Worm (Caenorhabditis elegans) whole organism, L4 larva: ENCODE measurements around the gene W03G11.4.

ENCODE experiments used
- F49E8.2 ChIP-seq: sonication (generic microtip); optimal IDR thresholded peaks from 2 replicates; lab custom pipeline; 2016; ENCODE audit warnings: missing compliant biosample characterization, mild to moderate bottlenecking, missing genetic modification characterization, borderline replicate concordance
- ZK337.2 ChIP-seq: fragments of 200-800 bp; sonication (Bioruptor generic); IDR thresholded peaks from 2 replicates; pipeline ENCODE4 v1.3.6; 2022; ENCODE audit warnings: missing genetic modification reagents, missing genetic modification characterization, missing compliant biosample characterization
- ceh-28 ChIP-seq: fragments of 150-350 bp; optimal IDR thresholded peaks from 2 replicates; lab custom pipeline; 2014; ENCODE audit warnings: missing biosample characterization, missing genetic modification reagents, missing genetic modification characterization
- daf-12 ChIP-seq: fragments of 150-350 bp; optimal IDR thresholded peaks from 2 replicates; lab custom pipeline; 2014; ENCODE audit warnings: missing biosample characterization, missing genetic modification reagents, missing genetic modification characterization
- dpl-1 ChIP-seq: fragments of 150-350 bp; optimal IDR thresholded peaks from 2 replicates; lab custom pipeline; 2014; ENCODE audit warnings: missing biosample characterization, missing genetic modification reagents, missing genetic modification characterization
- lsy-2 ChIP-seq, 2 experiments: fragments of 150-350 bp in 1 of 2; sonication (generic microtip) in 1 of 2; optimal IDR thresholded peaks; 2 replicates each; lab custom pipeline; 2014 to 2017; ENCODE audit warnings: missing biosample characterization in 2 of 2, missing genetic modification characterization in 2 of 2
- nhr-237 ChIP-seq: sonication (generic microtip); optimal IDR thresholded peaks from 2 replicates; lab custom pipeline; 2017; ENCODE audit warnings: missing biosample characterization, missing genetic modification characterization
- nhr-28 ChIP-seq: fragments of 150-350 bp; optimal IDR thresholded peaks from 2 replicates; lab custom pipeline; 2014; ENCODE audit warnings: missing biosample characterization, missing genetic modification characterization
- nhr-6 ChIP-seq: fragments of 150-350 bp; optimal IDR thresholded peaks from 2 replicates; lab custom pipeline; 2014; ENCODE audit warnings: missing biosample characterization, missing genetic modification characterization
- snpc-4 ChIP-seq: fragments of 150-350 bp; optimal IDR thresholded peaks from 2 replicates; lab custom pipeline; 2014; ENCODE audit warnings: missing biosample characterization, missing genetic modification characterization
- unc-62 ChIP-seq, 3 experiments: fragments of 150-350 bp in 1 of 3; sonication (generic microtip); optimal IDR thresholded peaks in 2 of 3; peaks in 1 of 3; 1 replicate in 1 of 3; 2 replicates in 2 of 3; lab custom pipeline; 2014 to 2017; ENCODE audit warnings: missing biosample characterization in 3 of 3, missing genetic modification characterization in 3 of 3, missing genetic modification reagents in 3 of 3, missing genotype in 1 of 3
- zip-11 ChIP-seq: fragments of 200-800 bp; sonication (Bioruptor generic); IDR thresholded peaks from 2 replicates; pipeline ENCODE4 v1.3.6; 2022; ENCODE audit warnings: missing genetic modification characterization, missing compliant biosample characterization

DNA sequence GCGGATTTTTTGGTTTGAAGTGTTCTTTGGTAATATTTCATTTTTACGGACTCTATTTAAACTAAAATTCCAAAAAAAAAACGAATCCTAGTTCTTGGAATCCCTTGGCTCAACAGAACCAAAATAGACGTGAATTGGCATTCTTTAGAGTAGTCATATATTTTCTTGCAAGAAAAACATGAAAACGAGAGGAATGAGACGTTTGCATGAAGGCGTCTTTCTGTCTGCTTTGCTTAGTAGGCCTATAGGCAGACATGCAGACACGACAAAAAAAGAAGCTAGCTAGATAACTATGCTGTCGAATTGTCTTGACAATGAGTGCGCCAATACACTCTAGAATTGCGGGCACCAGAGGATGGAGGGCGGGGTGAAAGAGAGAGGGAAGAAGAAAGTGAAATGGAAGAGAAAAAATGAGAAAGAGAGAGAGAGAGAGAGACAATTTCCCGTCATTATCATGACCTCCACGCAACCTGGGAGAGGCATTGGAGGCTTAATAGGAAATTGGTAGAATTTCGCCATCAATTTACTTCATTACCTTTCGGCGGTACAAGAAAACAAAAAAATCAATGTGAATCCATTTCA is 12.3 kb downstream of the W03G11.4 start:
- TF ChIP-seq nhr-6: no peak
- no peak for TF ChIP-seq lsy-2 (tag; optimal IDR thresholded peaks at IDR 0.05; lab: Kevin White, UChicago)
- no peak for TF ChIP-seq nhr-28 (tag; lab: Kevin White, UChicago)
- TF ChIP-seq daf-12 (tag; lab: Kevin White, UChicago): no peak
- no peak for TF ChIP-seq nhr-237 (tag; lab: Kevin White, UChicago)
- TF ChIP-seq zip-11 (GFP tag; lab: Robert Waterston, UW): no peak
- no peak for TF ChIP-seq ceh-28 (tag; lab: Kevin White, UChicago)
- peak in 1 of 2 experiments; percentile 98 for TF ChIP-seq unc-62 (GFP tag; optimal IDR thresholded peaks at IDR 0.05 in 1 of 2; lab: Kevin White, UChicago)
- TF ChIP-seq unc-62 (tag; optimal IDR thresholded peaks at IDR 0.05; lab: Kevin White, UChicago): no peak
- no peak for TF ChIP-seq snpc-4
- TF ChIP-seq dpl-1 (GFP tag; lab: Kevin White, UChicago): no peak
- TF ChIP-seq F49E8.2: no peak
- TF ChIP-seq ZK337.2 (GFP tag; lab: Robert Waterston, UW): no peak
